Worm (Caenorhabditis elegans): ENCODE results near the gene R09H10.6.

The R09H10.6 gene

DNA sequence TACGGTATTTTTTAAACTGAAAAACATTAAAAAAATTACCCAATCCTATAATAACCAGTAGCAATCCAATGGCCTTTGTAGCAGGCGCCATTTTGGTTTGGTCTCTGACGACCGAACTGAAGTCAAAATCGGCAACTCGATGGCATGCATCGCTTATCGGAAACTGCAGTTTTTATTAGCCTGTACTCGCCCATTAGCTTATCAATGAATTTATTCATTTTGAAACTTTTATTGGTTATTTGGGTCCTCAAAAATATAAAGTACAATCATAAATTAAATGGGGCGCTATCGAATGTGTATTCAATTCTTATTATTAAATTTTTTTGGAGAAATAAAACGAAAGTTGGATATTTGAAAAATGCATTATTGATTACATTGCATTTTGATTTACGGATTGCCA, 20.3 kb downstream of the R09H10.6 start, which contains the start of gene R09H10.5 (continued):
- TF ChIP-seq hif-1 (tag; optimal IDR thresholded peaks at IDR 0.05) (no peak), hlh-11 (tag; optimal IDR thresholded peaks at IDR 0.05) (peak; percentile 42), ces-1 (GFP tag; optimal IDR thresholded peaks at IDR 0.05) (no peak), nhr-28 (tag; optimal IDR thresholded peaks at IDR 0.05) (peak; percentile 36), zip-11 (GFP tag; IDR thresholded peaks at IDR 0.05) (no peak), spr-3 (GFP tag; optimal IDR thresholded peaks at IDR 0.05) (no peak), Y48G9A.11 (GFP tag; IDR thresholded peaks at IDR 0.05) (no peak), dmd-8 (GFP tag; IDR thresholded peaks at IDR 0.05) (no peak), hmg-1.1 (GFP tag; IDR thresholded peaks at IDR 0.05) (no peak), F49E8.2 (tag; optimal IDR thresholded peaks at IDR 0.05; ENCODE audit: borderline replicate concordance) (no peak), cey-2 (tag; optimal IDR thresholded peaks at IDR 0.05; ENCODE audit: borderline replicate concordance, insufficient read depth) (no peak), mes-2 (tag; optimal IDR thresholded peaks at IDR 0.05; ENCODE audit: poor library complexity, severe bottlenecking) (no peak), pqm-1 (tag; optimal IDR thresholded peaks at IDR 0.05) (peak; percentile 79), snpc-4 (tag; optimal IDR thresholded peaks at IDR 0.05) (no peak)

DNA sequence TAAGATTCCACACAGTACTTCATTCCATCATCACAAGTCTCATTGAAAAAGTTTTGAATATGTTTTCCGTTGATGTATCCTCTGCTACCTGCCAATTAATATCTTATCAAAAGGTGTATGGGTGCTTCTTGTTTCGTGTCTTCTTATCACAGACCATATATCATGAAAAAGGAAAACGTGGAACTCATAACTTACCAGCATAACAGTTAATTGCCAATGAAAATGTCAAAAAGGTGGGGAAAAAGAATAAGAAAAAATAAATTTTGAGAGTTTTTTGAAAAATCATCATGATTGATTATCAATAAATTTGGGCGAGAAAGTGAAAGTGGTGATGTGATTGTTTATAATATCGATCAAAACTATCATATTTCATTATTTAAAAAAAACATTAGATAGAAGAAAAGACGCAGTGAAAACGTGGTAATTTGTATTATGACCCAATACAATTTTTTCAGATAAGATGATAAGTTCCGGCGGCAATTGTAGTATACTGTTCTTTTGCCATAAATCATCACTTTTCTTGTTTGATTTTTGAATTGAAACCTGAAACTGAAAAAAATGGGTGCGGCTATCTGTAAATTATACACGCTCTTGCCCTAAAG, 22.7 kb downstream of the R09H10.6 start, which contains the start of gene F56C4.4:
F56C4.4 (minus strand) TSS at position 315 of the 602 bp plus-strand sequence.
- TF ChIP-seq T20F7.1 (GFP tag; optimal IDR thresholded peaks at IDR 0.05) (peak; percentile 53), cey-2 (tag; optimal IDR thresholded peaks at IDR 0.05; ENCODE audit: borderline replicate concordance, insufficient read depth) (peak; percentile 32), duxl-1 (tag; optimal IDR thresholded peaks at IDR 0.05; ENCODE audit: poor library complexity) (no peak), zip-11 (GFP tag; IDR thresholded peaks at IDR 0.05) (no peak), ZK546.5 (tag; optimal IDR thresholded peaks at IDR 0.05) (no peak), daf-16 (GFP tag; optimal IDR thresholded peaks at IDR 0.05) (peak in 1 of 2 experiments; percentile 27), daf-16 (tag; optimal IDR thresholded peaks at IDR 0.05) (peak; percentile 53), nhr-77 (tag; optimal IDR thresholded peaks at IDR 0.05) (peak; percentile 30), mxl-3 (GFP tag; optimal IDR thresholded peaks at IDR 0.05) (no peak), egl-27 (tag; optimal IDR thresholded peaks at IDR 0.05) (no peak), R02D3.7 (tag; optimal IDR thresholded peaks at IDR 0.05) (no peak), hlh-11 (tag; optimal IDR thresholded peaks at IDR 0.05) (peak; percentile 69), aha-1 (tag) (peak; percentile 20), dmd-6 (GFP tag; IDR thresholded peaks at IDR 0.05) (peak; percentile 80), attf-4 (tag; optimal IDR thresholded peaks at IDR 0.05) (no peak), nhr-76 (tag; optimal IDR thresholded peaks at IDR 0.05) (no peak), zfp-3 (GFP tag; conservative IDR thresholded peaks at IDR 0.05) (no peak), dve-1 (tag; optimal IDR thresholded peaks at IDR 0.05; ENCODE audit: insufficient read depth) (peak; percentile 58), ceh-28 (tag; optimal IDR thresholded peaks at IDR 0.05) (no peak), nhr-28 (tag; optimal IDR thresholded peaks at IDR 0.05) (peak; percentile 54), ceh-20 (GFP tag; IDR thresholded peaks at IDR 0.05) (peak; percentile 76), pqm-1 (tag; optimal IDR thresholded peaks at IDR 0.05) (peak; percentile 35), nhr-48 (tag; optimal IDR thresholded peaks at IDR 0.05) (peak; percentile 61), php-3 (GFP tag; IDR thresholded peaks at IDR 0.05) (peak; percentile 95)

DNA sequence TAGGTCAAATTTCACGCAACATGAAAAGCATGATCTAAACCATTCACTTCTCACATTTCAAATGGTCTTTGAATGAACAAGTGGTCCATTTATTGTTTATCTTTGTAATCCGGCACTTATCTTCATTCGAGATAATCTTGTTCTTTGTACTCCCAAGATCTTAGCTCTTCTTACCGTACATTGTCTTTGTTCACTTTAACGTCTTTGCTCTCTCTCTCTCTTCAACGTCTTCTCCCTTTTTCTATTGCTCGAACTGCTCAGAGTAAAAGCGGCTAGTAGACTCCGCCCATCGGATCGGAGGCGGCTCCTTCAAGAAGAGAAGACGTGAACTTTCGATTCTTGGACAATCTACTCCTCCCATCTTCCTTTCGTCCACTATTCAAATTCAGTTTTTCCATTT, 28.3 kb downstream of the R09H10.6 start, which contains the start of gene F56C4.1:
F56C4.1 (plus strand) TSS at position 301 of the 400 bp plus-strand sequence.
- TF ChIP-seq duxl-1 (tag; optimal IDR thresholded peaks at IDR 0.05; ENCODE audit: poor library complexity) (no peak), vab-7 (GFP tag; IDR thresholded peaks at IDR 0.05) (no peak), lin-13 (GFP tag; optimal IDR thresholded peaks at IDR 0.05) (no peak), ama-1 (optimal IDR thresholded peaks at IDR 0.05) (no peak), dve-1 (tag; optimal IDR thresholded peaks at IDR 0.05; ENCODE audit: insufficient read depth) (no peak), aly-2 (tag; optimal IDR thresholded peaks at IDR 0.05) (no peak), tag-97 (GFP tag; IDR thresholded peaks at IDR 0.05) (no peak), cey-2 (tag; optimal IDR thresholded peaks at IDR 0.05; ENCODE audit: borderline replicate concordance, insufficient read depth) (no peak), aha-1 (tag) (no peak), rbr-2 (tag; optimal IDR thresholded peaks at IDR 0.05) (no peak), mxl-2 (GFP tag; conservative IDR thresholded peaks at IDR 0.05) (no peak), madf-5 (GFP tag; IDR thresholded peaks at IDR 0.05) (no peak), snpc-1.2 (GFP tag; IDR thresholded peaks at IDR 0.05) (no peak), nhr-41 (GFP tag; IDR thresholded peaks at IDR 0.05) (no peak), attf-4 (tag; optimal IDR thresholded peaks at IDR 0.05) (no peak)
